Worm (Caenorhabditis elegans) whole organism, L2 larva: Measurements from ENCODE around the gene Y37E11AL.3.

Source experiments
- C34F6.9 ChIP-seq: fragments of 150-350 bp; optimal IDR thresholded peaks from 2 replicates; lab custom pipeline; 2014; ENCODE audit warnings: missing biosample characterization, missing genetic modification characterization
- F13H6.1 ChIP-seq: sonication (generic microtip); optimal IDR thresholded peaks from 2 replicates; lab custom pipeline; 2016; ENCODE audit warnings: missing genetic modification characterization, missing compliant biosample characterization
- R02D3.7 ChIP-seq: fragments of 150-350 bp; optimal IDR thresholded peaks from 2 replicates; lab custom pipeline; 2014; ENCODE audit warnings: missing biosample characterization, missing genetic modification characterization
- Y55F3AM.14 ChIP-seq: fragments of 200-800 bp; sonication (Bioruptor generic); optimal IDR thresholded peaks from 2 replicates; lab custom pipeline; 2018; ENCODE audit warnings: mild to moderate bottlenecking, missing genetic modification characterization, missing compliant biosample characterization
- ZK546.5 ChIP-seq: sonication (generic microtip); optimal IDR thresholded peaks from 2 replicates; lab custom pipeline; 2017; ENCODE audit warnings: missing biosample characterization, missing genetic modification characterization
- alr-1 ChIP-seq: fragments of 150-350 bp; optimal IDR thresholded peaks from 2 replicates; lab custom pipeline; 2014; ENCODE audit warnings: missing biosample characterization, missing genetic modification characterization
- aly-2 ChIP-seq: fragments of 150-350 bp; optimal IDR thresholded peaks from 2 replicates; lab custom pipeline; 2014; ENCODE audit warnings: missing biosample characterization, missing genetic modification characterization
- ama-1 ChIP-seq: fragments of 150-350 bp; optimal IDR thresholded peaks from 2 replicates; lab custom pipeline; 2018; ENCODE audit warnings: inconsistent platforms
- blmp-1 ChIP-seq: sonication (generic microtip); optimal IDR thresholded peaks from 2 replicates; lab custom pipeline; 2017; ENCODE audit warnings: missing genetic modification characterization, mild to moderate bottlenecking, missing compliant biosample characterization, antibody characterized with exemption, moderate library complexity; ENCODE audit not compliant: insufficient read depth
- ceh-82 ChIP-seq: fragments of 150-350 bp; optimal IDR thresholded peaks from 2 replicates; lab custom pipeline; 2014; ENCODE audit warnings: missing biosample characterization, missing genetic modification characterization
- crh-2 ChIP-seq: sonication (generic microtip); optimal IDR thresholded peaks from 2 replicates; lab custom pipeline; 2017; ENCODE audit warnings: missing biosample characterization, missing genetic modification characterization
- dmd-4 ChIP-seq: sonication (generic microtip); optimal IDR thresholded peaks from 2 replicates; lab custom pipeline; 2017; ENCODE audit warnings: missing biosample characterization, missing genetic modification characterization
- egl-27 ChIP-seq: sonication (generic microtip); optimal IDR thresholded peaks from 3 replicates; lab custom pipeline; 2017; ENCODE audit warnings: missing biosample characterization, missing genetic modification reagents, missing genetic modification characterization
- elt-3 ChIP-seq: sonication (generic microtip); optimal IDR thresholded peaks from 2 replicates; lab custom pipeline; 2017; ENCODE audit warnings: missing biosample characterization, missing genetic modification characterization
- gmeb-1 ChIP-seq: fragments of 150-350 bp; optimal IDR thresholded peaks from 2 replicates; lab custom pipeline; 2014; ENCODE audit warnings: missing biosample characterization, missing genetic modification characterization
- lin-11 ChIP-seq: fragments of 150-350 bp; sonication (generic microtip); optimal IDR thresholded peaks from 2 replicates; lab custom pipeline; 2014; ENCODE audit warnings: missing biosample characterization, missing genetic modification characterization, inconsistent platforms, mixed read lengths
- lin-39 ChIP-seq: fragments of 150-350 bp; optimal IDR thresholded peaks from 2 replicates; lab custom pipeline; 2014; ENCODE audit warnings: missing biosample characterization, missing genetic modification reagents, missing genetic modification characterization
- lsy-2 ChIP-seq, 2 experiments: fragments of 150-350 bp in 1 of 2; sonication (generic microtip) in 1 of 2; optimal IDR thresholded peaks; 2 replicates each; lab custom pipeline; 2014 to 2017; ENCODE audit warnings: missing biosample characterization in 2 of 2, missing genetic modification characterization in 2 of 2
- mbf-1 ChIP-seq: sonication (generic microtip); optimal IDR thresholded peaks from 2 replicates; lab custom pipeline; 2017; ENCODE audit warnings: missing biosample characterization, missing genetic modification characterization
- mdl-1 ChIP-seq, 2 experiments: fragments of 150-350 bp in 1 of 2; sonication (generic microtip) in 1 of 2; optimal IDR thresholded peaks; 2 replicates each; lab custom pipeline; 2017; ENCODE audit warnings: missing biosample characterization in 2 of 2, missing genetic modification characterization in 2 of 2
- nhr-10 ChIP-seq: sonication (generic microtip); optimal IDR thresholded peaks from 2 replicates; lab custom pipeline; 2017; ENCODE audit warnings: missing biosample characterization, missing genetic modification characterization
- nhr-11 ChIP-seq: fragments of 150-350 bp; optimal IDR thresholded peaks from 2 replicates; lab custom pipeline; 2014; ENCODE audit warnings: missing biosample characterization, missing genetic modification characterization
- nhr-12 ChIP-seq: fragments of 150-350 bp; optimal IDR thresholded peaks from 2 replicates; lab custom pipeline; 2014; ENCODE audit warnings: missing biosample characterization, missing genetic modification characterization
- nhr-129 ChIP-seq: fragments of 150-350 bp; optimal IDR thresholded peaks from 2 replicates; lab custom pipeline; 2014; ENCODE audit warnings: missing biosample characterization, missing genetic modification characterization
- nhr-21 ChIP-seq: fragments of 150-350 bp; optimal IDR thresholded peaks from 2 replicates; lab custom pipeline; 2014; ENCODE audit warnings: missing biosample characterization, missing genetic modification characterization
- nhr-23 ChIP-seq: fragments of 150-350 bp; optimal IDR thresholded peaks from 2 replicates; lab custom pipeline; 2014; ENCODE audit warnings: missing biosample characterization, missing genetic modification reagents, missing genetic modification characterization
- nhr-237 ChIP-seq: fragments of 150-350 bp; optimal IDR thresholded peaks from 2 replicates; lab custom pipeline; 2014; ENCODE audit warnings: missing biosample characterization, missing genetic modification characterization
- nhr-25 ChIP-seq: fragments of 150-350 bp; sonication (generic microtip); optimal IDR thresholded peaks from 3 replicates; lab custom pipeline; 2014; ENCODE audit warnings: missing biosample characterization, missing genetic modification characterization
- nhr-6 ChIP-seq: fragments of 150-350 bp; optimal IDR thresholded peaks from 2 replicates; lab custom pipeline; 2014; ENCODE audit warnings: missing biosample characterization, missing genetic modification characterization
- peb-1 ChIP-seq: fragments of 150-350 bp; optimal IDR thresholded peaks from 2 replicates; lab custom pipeline; 2014; ENCODE audit warnings: missing biosample characterization, missing genetic modification characterization
- skn-1 ChIP-seq: sonication (generic microtip); optimal IDR thresholded peaks from 2 replicates; lab custom pipeline; 2017; ENCODE audit warnings: missing biosample characterization, missing genetic modification characterization
- sma-3 ChIP-seq: sonication (generic microtip); optimal IDR thresholded peaks from 2 replicates; lab custom pipeline; 2016; ENCODE audit warnings: missing genetic modification reagents, missing genetic modification characterization, missing compliant biosample characterization
- snpc-4 ChIP-seq: fragments of 150-350 bp; optimal IDR thresholded peaks from 2 replicates; lab custom pipeline; 2014; ENCODE audit warnings: missing biosample characterization, missing genetic modification characterization
- unc-39 ChIP-seq: fragments of 150-350 bp; optimal IDR thresholded peaks from 2 replicates; lab custom pipeline; 2014; ENCODE audit warnings: missing biosample characterization, missing genetic modification characterization
- unc-55 ChIP-seq: fragments of 150-350 bp; sonication (generic microtip); optimal IDR thresholded peaks from 3 replicates; lab custom pipeline; 2014; ENCODE audit warnings: missing biosample characterization, missing genetic modification reagents, missing genetic modification characterization
- zag-1 ChIP-seq: fragments of 150-350 bp; optimal IDR thresholded peaks from 2 replicates; lab custom pipeline; 2014; ENCODE audit warnings: missing biosample characterization, missing genetic modification characterization
- ztf-1 ChIP-seq: fragments of 200-800 bp; sonication (Bioruptor generic); conservative IDR thresholded peaks from 2 replicates; pipeline ENCODE4 v1.3.6; 2022; ENCODE audit warnings: missing genetic modification characterization, missing compliant biosample characterization
- ztf-11 ChIP-seq: sonication (generic microtip); optimal IDR thresholded peaks from 2 replicates; lab custom pipeline; 2017; ENCODE audit warnings: missing biosample characterization, missing genetic modification characterization

Y37E11AL.3 gene

DNA sequence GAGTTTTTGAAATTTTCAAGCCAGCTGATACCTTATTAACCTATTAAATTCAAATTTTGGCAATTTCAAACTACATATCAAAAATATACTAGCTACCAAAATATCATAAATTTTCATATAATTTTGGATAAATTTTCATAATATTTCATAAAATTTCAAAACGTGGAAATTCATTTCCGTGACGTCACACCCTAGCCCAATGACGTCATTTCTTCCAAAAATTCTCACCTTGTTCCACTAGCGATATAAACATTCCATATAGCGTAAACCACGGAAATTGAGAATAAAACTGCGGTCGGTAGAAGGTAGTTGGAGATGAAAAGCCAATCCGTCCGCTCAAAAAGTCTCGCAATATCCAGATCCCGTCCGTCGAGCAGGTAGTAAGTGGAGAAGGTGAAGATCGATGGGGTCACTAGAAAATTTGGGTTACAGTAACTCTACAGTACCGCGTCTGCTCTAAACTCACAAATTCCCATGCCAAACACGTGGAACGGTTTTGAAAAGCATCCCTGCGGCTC lies 33.6 kb upstream of the Y37E11AL.3 start:
- TF ChIP-seq Y55F3AM.14 (GFP tag; lab: Kevin White, UChicago) (no peak), sma-3 (no peak), elt-3 (no peak), nhr-12 (tag; lab: Kevin White, UChicago) (no peak), snpc-4 (tag; lab: Kevin White, UChicago) (no peak), nhr-237 (tag; lab: Kevin White, UChicago) (no peak), mdl-1 (tag; optimal IDR thresholded peaks at IDR 0.05; lab: Kevin White, UChicago) (no peak), dmd-4 (tag; lab: Kevin White, UChicago) (no peak), unc-55 (GFP tag; lab: Kevin White, UChicago) (no peak), mbf-1 (tag; lab: Kevin White, UChicago) (no peak), nhr-6 (tag; lab: Kevin White, UChicago) (no peak), egl-27 (tag; lab: Kevin White, UChicago) (no peak), lin-11 (no peak), blmp-1 (no peak), lin-39 (tag; lab: Kevin White, UChicago) (no peak), ztf-11 (tag; lab: Kevin White, UChicago) (no peak), peb-1 (tag; lab: Kevin White, UChicago) (no peak), ztf-1 (GFP tag; lab: Robert Waterston, UW) (no peak), aly-2 (tag; lab: Kevin White, UChicago) (no peak), R02D3.7 (tag; lab: Kevin White, UChicago) (no peak)

- TF ChIP-seq alr-1 (tag; lab: Kevin White, UChicago), result no peak
- TF ChIP-seq blmp-1, result no peak
- no peak for TF ChIP-seq nhr-11 (tag; lab: Kevin White, UChicago)
- TF ChIP-seq dmd-4 (tag; lab: Kevin White, UChicago), result no peak
- no peak for TF ChIP-seq Y55F3AM.14 (GFP tag; lab: Kevin White, UChicago)
- TF ChIP-seq ZK546.5 (tag; lab: Kevin White, UChicago), result no peak
- TF ChIP-seq F13H6.1 (tag; lab: Kevin White, UChicago), result no peak
- TF ChIP-seq nhr-23 (tag; lab: Kevin White, UChicago), result no peak
- no peak for TF ChIP-seq mbf-1 (tag; lab: Kevin White, UChicago)
- no peak for TF ChIP-seq unc-55 (GFP tag; lab: Kevin White, UChicago)
- no peak for TF ChIP-seq ceh-82 (tag; lab: Kevin White, UChicago)
- no peak for TF ChIP-seq mdl-1 (tag; optimal IDR thresholded peaks at IDR 0.05; lab: Kevin White, UChicago)
- TF ChIP-seq, all 48 proteins: peak for 0
Observed at ce11 chrIV:3662863-3663262, 31.9 kb upstream of the Y37E11AL.3 start.

DNA sequence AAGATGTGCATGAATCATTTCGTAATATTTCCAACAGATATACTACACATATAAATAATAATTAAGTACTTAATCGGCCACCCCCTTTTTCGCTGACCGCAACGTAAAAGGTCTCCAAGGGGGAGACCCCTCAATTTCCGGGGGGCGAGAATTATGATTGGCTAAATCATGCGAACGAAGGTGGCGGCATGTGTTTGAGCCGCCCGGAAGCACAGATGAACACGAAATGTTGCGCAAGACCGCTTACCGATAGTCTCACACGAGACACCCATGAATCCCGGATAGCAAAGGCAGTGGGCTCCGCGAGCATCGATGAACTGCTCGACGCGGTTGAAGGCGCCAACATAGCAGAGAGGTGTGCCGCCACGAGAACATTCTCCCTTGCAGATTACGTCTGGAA lies 29.6 kb upstream of the Y37E11AL.3 start:
- no peak for TF ChIP-seq mbf-1 (tag; lab: Kevin White, UChicago)
- no peak for TF ChIP-seq unc-55 (GFP tag; lab: Kevin White, UChicago)
- no peak for TF ChIP-seq elt-3
- no peak for TF ChIP-seq C34F6.9
- no peak for TF ChIP-seq nhr-129 (tag; lab: Kevin White, UChicago)
- TF ChIP-seq unc-39, result no peak
- no peak for TF ChIP-seq ZK546.5 (tag; lab: Kevin White, UChicago)
- no peak for TF ChIP-seq dmd-4 (tag; lab: Kevin White, UChicago)
- no peak for TF ChIP-seq nhr-12 (tag; lab: Kevin White, UChicago)
- no peak for TF ChIP-seq ztf-11 (tag; lab: Kevin White, UChicago)
- TF ChIP-seq nhr-237 (tag; lab: Kevin White, UChicago), result no peak
- TF ChIP-seq sma-3, result no peak
- TF ChIP-seq peb-1 (tag; lab: Kevin White, UChicago), result no peak
- TF ChIP-seq mdl-1 (tag; optimal IDR thresholded peaks at IDR 0.05; lab: Kevin White, UChicago), result no peak
- TF ChIP-seq skn-1, result no peak
- no peak for TF ChIP-seq egl-27 (tag; lab: Kevin White, UChicago)
- TF ChIP-seq lsy-2 (tag; optimal IDR thresholded peaks at IDR 0.05; lab: Kevin White, UChicago), result no peak
- TF ChIP-seq nhr-10, result no peak

DNA sequence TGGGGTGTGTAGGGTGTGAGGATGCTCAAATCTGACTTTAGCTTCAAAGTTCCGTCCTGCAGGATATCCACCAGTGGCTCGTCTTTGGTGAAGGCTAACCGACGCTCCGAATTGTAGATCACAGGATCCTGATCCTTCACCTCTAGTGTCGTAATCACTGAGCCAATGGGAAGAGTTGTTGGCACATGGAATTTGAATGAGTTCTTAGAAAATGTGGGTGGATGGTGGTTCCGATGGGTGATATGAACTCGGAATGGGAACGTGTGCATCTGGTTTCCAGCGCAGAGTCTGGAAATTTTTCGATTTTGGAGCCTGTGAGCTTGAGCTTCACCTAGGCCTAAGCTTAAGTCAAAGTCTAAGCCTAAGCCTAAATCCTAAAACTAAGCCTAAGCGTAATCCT lies 28.2 kb upstream of the Y37E11AL.3 start:
- no peak for TF ChIP-seq zag-1 (tag; lab: Kevin White, UChicago)

DNA sequence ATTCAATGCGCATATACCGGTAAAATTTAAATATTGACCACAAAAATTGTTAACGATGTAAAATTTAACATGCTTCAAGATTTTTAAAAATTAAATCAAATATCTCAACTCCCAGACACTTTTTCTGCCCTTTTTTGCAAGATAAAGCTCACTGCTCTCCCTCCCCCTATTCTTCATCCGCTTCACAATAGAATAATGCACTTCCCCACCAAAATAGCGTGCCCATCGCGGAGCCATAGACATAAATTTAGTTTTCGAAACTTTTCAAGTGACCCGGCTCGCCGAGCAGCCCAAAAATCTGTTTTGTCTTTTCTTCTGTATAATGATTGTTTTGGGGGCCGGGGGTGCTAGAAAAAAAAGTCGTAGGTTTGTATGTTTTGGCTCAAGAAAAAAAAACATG lies 26.9 kb upstream of the Y37E11AL.3 start:
- TF ChIP-seq gmeb-1 (tag; lab: Kevin White, UChicago), result no peak
- TF ChIP-seq ama-1 (lab: Kevin White, UChicago), result no peak
- no peak for TF ChIP-seq peb-1 (tag; lab: Kevin White, UChicago)
- TF ChIP-seq Y55F3AM.14 (GFP tag; lab: Kevin White, UChicago), result no peak
- TF ChIP-seq nhr-12 (tag; lab: Kevin White, UChicago), result no peak
- TF ChIP-seq aly-2 (tag; lab: Kevin White, UChicago), result no peak
- TF ChIP-seq nhr-23 (tag; lab: Kevin White, UChicago), result no peak
- TF ChIP-seq nhr-21 (tag; lab: Kevin White, UChicago), result no peak
- no peak for TF ChIP-seq elt-3
- TF ChIP-seq zag-1 (tag; lab: Kevin White, UChicago), result no peak
- TF ChIP-seq nhr-25 (tag; lab: Kevin White, UChicago), result no peak
- no peak for TF ChIP-seq nhr-6 (tag; lab: Kevin White, UChicago)
- no peak for TF ChIP-seq crh-2 (tag; lab: Kevin White, UChicago)
